Worm (Caenorhabditis elegans) whole organism, L3 larva: ENCODE results near the gene C18D11.7.
"Not testable (repeated sequence)": the region's sequence is repeated elsewhere in the genome, so short reads cannot be mapped to it uniquely, and the experiment has no call there.

ENCODE experiments used
- R02D3.7 ChIP-seq: fragments of 150-350 bp; optimal IDR thresholded peaks from 2 replicates; lab custom pipeline; 2014; ENCODE audit warnings: missing biosample characterization, missing genetic modification characterization
- ZK546.5 ChIP-seq: sonication (generic microtip); optimal IDR thresholded peaks from 2 replicates; lab custom pipeline; 2017; ENCODE audit warnings: missing biosample characterization, missing genetic modification characterization
- ama-1 ChIP-seq: fragments of 150-350 bp; optimal IDR thresholded peaks from 2 replicates; lab custom pipeline; 2018
- ceh-16 ChIP-seq: sonication (generic microtip); optimal IDR thresholded peaks from 2 replicates; lab custom pipeline; 2017; ENCODE audit warnings: missing biosample characterization, missing genetic modification characterization
- ceh-28 ChIP-seq: fragments of 150-350 bp; optimal IDR thresholded peaks from 2 replicates; lab custom pipeline; 2014; ENCODE audit warnings: missing biosample characterization, missing genetic modification reagents, missing genetic modification characterization
- ceh-82 ChIP-seq: fragments of 150-350 bp; optimal IDR thresholded peaks from 2 replicates; lab custom pipeline; 2014; ENCODE audit warnings: missing biosample characterization, missing genetic modification characterization
- ceh-9 ChIP-seq: sonication (generic microtip); optimal IDR thresholded peaks from 2 replicates; lab custom pipeline; 2018; ENCODE audit warnings: missing biosample characterization, missing genetic modification characterization
- egl-27 ChIP-seq: sonication (generic microtip); optimal IDR thresholded peaks from 4 replicates; lab custom pipeline; 2017; ENCODE audit warnings: missing biosample characterization, missing genetic modification reagents, missing genetic modification characterization
- egl-5 ChIP-seq: fragments of 150-350 bp; optimal IDR thresholded peaks from 2 replicates; lab custom pipeline; 2017; ENCODE audit warnings: missing biosample characterization, missing genetic modification reagents, missing genetic modification characterization, inconsistent platforms
- elt-2 ChIP-seq: sonication (generic microtip); optimal IDR thresholded peaks from 2 replicates; lab custom pipeline; 2016; ENCODE audit warnings: missing genetic modification reagents, mild to moderate bottlenecking, missing genetic modification characterization, missing compliant biosample characterization
- elt-3 ChIP-seq, 3 experiments: fragments of 150-350 bp in 1 of 3; sonication (generic microtip) in 2 of 3; optimal IDR thresholded peaks; 2 replicates in 2 of 3; 4 replicates in 1 of 3; lab custom pipeline; 2014 to 2017; ENCODE audit warnings: missing biosample characterization in 3 of 3, missing genetic modification characterization in 3 of 3
- eor-1 ChIP-seq, 2 experiments: fragments of 150-350 bp; optimal IDR thresholded peaks; 2 replicates each; lab custom pipeline; 2014 to 2018; ENCODE audit warnings: missing biosample characterization in 2 of 2, missing genetic modification characterization in 2 of 2
- fkh-10 ChIP-seq: sonication (generic microtip); optimal IDR thresholded peaks from 2 replicates; lab custom pipeline; 2017; ENCODE audit warnings: missing biosample characterization, missing genetic modification reagents, missing genetic modification characterization
- fkh-2 ChIP-seq: fragments of 150-350 bp; optimal IDR thresholded peaks from 2 replicates; lab custom pipeline; 2014; ENCODE audit warnings: missing biosample characterization, missing genetic modification reagents, missing genetic modification characterization
- hmg-11 ChIP-seq: sonication (generic microtip); optimal IDR thresholded peaks from 2 replicates; lab custom pipeline; 2016; ENCODE audit warnings: missing genetic modification characterization, missing compliant biosample characterization
- lin-15B ChIP-seq: fragments of 150-350 bp; optimal IDR thresholded peaks from 2 replicates; lab custom pipeline; 2014; ENCODE audit warnings: missing biosample characterization, missing genetic modification characterization
- lin-39 ChIP-seq: fragments of 150-350 bp; optimal IDR thresholded peaks from 2 replicates; lab custom pipeline; 2018; ENCODE audit warnings: missing biosample characterization, missing genetic modification reagents, missing genetic modification characterization
- lsy-12 ChIP-seq: sonication (generic microtip); optimal IDR thresholded peaks from 2 replicates; lab custom pipeline; 2016; ENCODE audit warnings: mild to moderate bottlenecking, missing genetic modification characterization, missing compliant biosample characterization
- mml-1 ChIP-seq: fragments of 150-350 bp; sonication (generic microtip); optimal IDR thresholded peaks from 3 replicates; lab custom pipeline; 2014; ENCODE audit warnings: missing biosample characterization, missing genetic modification characterization
- nfya-1 ChIP-seq: sonication (generic microtip); optimal IDR thresholded peaks from 2 replicates; lab custom pipeline; 2017; ENCODE audit warnings: missing genetic modification characterization, mild to moderate bottlenecking, missing compliant biosample characterization, antibody characterized with exemption, moderate library complexity; ENCODE audit not compliant: insufficient read depth
- nhr-11 ChIP-seq: fragments of 150-350 bp; optimal IDR thresholded peaks from 2 replicates; lab custom pipeline; 2014; ENCODE audit warnings: missing biosample characterization, missing genetic modification characterization
- nhr-25 ChIP-seq: sonication (generic microtip); optimal IDR thresholded peaks from 2 replicates; lab custom pipeline; 2017; ENCODE audit warnings: missing biosample characterization, missing genetic modification characterization
- nhr-28 ChIP-seq: fragments of 150-350 bp; optimal IDR thresholded peaks from 2 replicates; lab custom pipeline; 2014; ENCODE audit warnings: missing biosample characterization, missing genetic modification characterization
- nhr-43 ChIP-seq: sonication (generic microtip); optimal IDR thresholded peaks from 2 replicates; lab custom pipeline; 2016; ENCODE audit warnings: mild to moderate bottlenecking, missing genetic modification characterization, missing compliant biosample characterization; ENCODE audit not compliant: poor library complexity, severe bottlenecking
- nhr-67 ChIP-seq: fragments of 150-350 bp; optimal IDR thresholded peaks from 2 replicates; lab custom pipeline; 2014; ENCODE audit warnings: missing biosample characterization, missing genetic modification characterization
- nhr-77 ChIP-seq: fragments of 150-350 bp; optimal IDR thresholded peaks from 2 replicates; lab custom pipeline; 2014; ENCODE audit warnings: missing biosample characterization, missing genetic modification characterization
- pha-4 ChIP-seq: fragments of 150-350 bp; optimal IDR thresholded peaks from 2 replicates; lab custom pipeline; 2014; ENCODE audit warnings: missing biosample characterization, missing genetic modification reagents, missing genetic modification characterization
- snpc-4 ChIP-seq: fragments of 150-350 bp; optimal IDR thresholded peaks from 2 replicates; lab custom pipeline; 2014; ENCODE audit warnings: missing biosample characterization, missing genetic modification characterization
- tbx-2 ChIP-seq: sonication (generic microtip); optimal IDR thresholded peaks from 2 replicates; lab custom pipeline; 2016; ENCODE audit warnings: mild to moderate bottlenecking, missing genetic modification characterization, missing compliant biosample characterization
- unc-39 ChIP-seq: sonication (generic microtip); optimal IDR thresholded peaks from 4 replicates; lab custom pipeline; 2017; ENCODE audit warnings: missing biosample characterization, missing genetic modification characterization
- unc-62 ChIP-seq: fragments of 150-350 bp; sonication (generic microtip); optimal IDR thresholded peaks from 4 replicates; lab custom pipeline; 2014; ENCODE audit warnings: missing biosample characterization, missing genetic modification reagents, missing genetic modification characterization
- ztf-11 ChIP-seq: fragments of 150-350 bp; optimal IDR thresholded peaks from 2 replicates; lab custom pipeline; 2014; ENCODE audit warnings: missing biosample characterization, missing genetic modification characterization
- ztf-4 ChIP-seq: fragments of 150-350 bp; optimal IDR thresholded peaks from 2 replicates; lab custom pipeline; 2014; ENCODE audit warnings: missing biosample characterization, missing genetic modification characterization

Gene C18D11.7

DNA sequence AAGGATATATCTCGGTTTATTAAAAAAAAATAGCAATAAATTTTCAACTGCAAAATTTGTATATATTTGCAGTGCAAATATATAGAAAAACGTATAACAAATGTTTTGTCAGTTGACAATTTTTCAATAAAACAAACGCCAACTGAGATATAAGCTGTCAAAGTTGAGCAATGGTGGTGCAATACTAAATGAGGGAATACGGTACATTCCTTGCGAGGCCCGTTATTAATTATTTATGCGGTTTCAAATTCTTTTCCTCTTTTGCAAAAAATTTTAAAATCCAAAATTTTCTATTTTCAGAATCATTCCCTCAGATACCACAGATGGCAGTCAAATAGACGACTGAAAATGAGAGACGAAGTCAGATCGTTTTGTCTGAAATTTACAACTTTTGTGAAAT is 11.1 kb downstream of the C18D11.7 start, which contains the start of gene twk-39:
twk-39 (plus strand) TSS at position 301 of the 400 bp plus-strand sequence.
- TF ChIP-seq fkh-10 (GFP tag; lab: Kevin White, UChicago) (no peak), pha-4 (tag; lab: Kevin White, UChicago) (no peak), ceh-28 (tag; lab: Kevin White, UChicago) (no peak), unc-39 (tag; lab: Kevin White, UChicago) (no peak), ama-1 (lab: Kevin White, UChicago) (no peak), lin-39 (no peak), ztf-11 (tag; lab: Kevin White, UChicago) (no peak), nhr-25 (tag; lab: Kevin White, UChicago) (no peak)

- no peak for TF ChIP-seq ZK546.5 (tag; lab: Kevin White, UChicago)
- TF ChIP-seq lin-39 = peak; percentile 14
These were observed 12.2 kb downstream of the C18D11.7 start for ce11 chrIII:11794389-11794788.

DNA sequence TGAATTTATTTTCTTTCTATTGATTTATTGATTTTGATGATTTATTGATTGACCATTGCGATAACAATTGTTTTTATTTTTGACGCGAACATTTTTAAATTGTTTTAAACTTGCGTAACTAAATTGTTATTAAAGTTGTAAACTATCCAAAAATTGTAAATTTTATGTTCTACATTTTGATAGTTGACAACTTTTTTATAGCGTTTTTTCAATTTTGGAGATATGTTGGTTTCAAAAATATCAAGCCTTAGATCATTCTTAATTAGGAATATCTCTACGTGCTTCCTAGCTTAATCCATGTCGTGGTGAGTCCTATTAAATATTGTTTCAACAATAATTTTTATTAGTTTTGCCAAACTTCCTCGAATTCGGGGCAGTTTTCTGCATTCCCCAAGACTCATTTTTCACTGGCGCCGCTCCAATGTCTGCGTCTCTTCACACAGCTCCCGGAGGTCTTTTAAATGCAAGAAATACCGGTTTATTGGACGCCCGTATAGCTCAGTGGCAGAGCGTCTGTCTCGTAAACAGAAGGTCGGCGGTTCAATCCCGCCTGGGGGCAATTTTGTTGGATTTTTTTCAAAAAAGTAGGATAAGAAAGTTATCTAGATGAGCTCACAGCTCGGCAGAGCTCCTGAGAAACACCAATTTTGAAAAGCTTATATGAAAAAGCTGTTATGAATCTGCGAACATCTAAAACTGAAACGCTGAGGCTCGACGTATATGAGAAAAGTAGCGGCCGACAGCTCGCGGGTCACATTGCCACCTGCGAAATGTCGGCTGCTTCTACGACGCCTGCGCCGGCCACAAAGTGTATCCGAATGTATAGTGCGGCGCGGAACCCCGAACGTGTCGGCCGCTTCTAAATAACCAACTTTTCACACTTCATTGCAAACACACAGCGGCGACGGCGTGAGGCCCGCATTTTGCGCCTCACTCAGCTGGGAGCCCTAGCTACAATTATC is 14.0 kb downstream of the C18D11.7 start, which contains the start of gene C24H11.2:
C24H11.2 (minus strand) TSS at position 51 of the 962 bp plus-strand sequence.
- TF ChIP-seq lin-39 (peak; percentile 29), lsy-12 (tag; lab: Kevin White, UChicago) (peak; percentile 75), ceh-82 (tag; lab: Kevin White, UChicago) (peak; percentile 3), pha-4 (tag; lab: Kevin White, UChicago) (peak; percentile 51), tbx-2 (tag; lab: Kevin White, UChicago) (peak; percentile 59), hmg-11 (tag; lab: Kevin White, UChicago) (peak; percentile 85), egl-5 (tag; lab: Kevin White, UChicago) (peak; percentile 36), unc-62 (GFP tag; lab: Kevin White, UChicago) (peak; percentile 13), nhr-43 (tag; lab: Kevin White, UChicago) (peak; percentile 64), elt-2 (tag; lab: Kevin White, UChicago) (peak; percentile 19), snpc-4 (tag; lab: Kevin White, UChicago) (peak; percentile 71), nfya-1 (tag; lab: Kevin White, UChicago) (peak; percentile 58)

ce11 chrIII:11789480-11789879 is 17.1 kb downstream of the C18D11.7 start:
- no peak for TF ChIP-seq elt-2 (tag; lab: Kevin White, UChicago)
- no peak for TF ChIP-seq nhr-67
- TF ChIP-seq hmg-11 (tag; lab: Kevin White, UChicago) = no peak
- TF ChIP-seq nfya-1 (tag; lab: Kevin White, UChicago) = no peak
- no peak for TF ChIP-seq tbx-2 (tag; lab: Kevin White, UChicago)
- TF ChIP-seq R02D3.7 (tag; lab: Kevin White, UChicago) = no peak
- no peak for TF ChIP-seq mml-1 (tag; lab: Kevin White, UChicago)
- no peak for TF ChIP-seq ceh-82 (tag; lab: Kevin White, UChicago)

DNA sequence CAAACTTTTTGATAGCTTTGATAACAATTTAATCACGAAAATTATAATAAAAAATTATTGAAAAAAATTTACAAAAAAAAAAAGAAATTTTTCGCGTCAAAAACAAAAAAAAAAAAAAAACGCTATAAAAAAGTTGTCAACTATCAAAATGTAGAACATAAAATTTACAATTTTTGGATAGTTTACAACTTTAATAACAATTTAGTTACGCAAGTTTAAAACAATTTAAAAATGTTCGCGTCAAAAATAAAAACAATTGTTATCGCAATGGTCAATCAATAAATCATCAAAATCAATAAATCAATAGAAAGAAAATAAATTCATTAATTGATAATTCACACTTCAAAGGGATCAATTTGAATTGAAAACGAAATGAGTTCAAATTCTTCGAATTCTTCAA is 19.2 kb downstream of the C18D11.7 start, which contains the start of gene C24H11.1:
C24H11.1 (plus strand) TSS at position 301 of the 400 bp plus-strand sequence.
- not testable (repeated sequence) for TF ChIP-seq nfya-1 (tag; lab: Kevin White, UChicago); elt-2 (tag; lab: Kevin White, UChicago); fkh-2

ce11 chrIII:11785961-11786360 is 20.6 kb downstream of the C18D11.7 start, which contains the start of gene tbx-38:
tbx-38 (minus strand) TSS chrIII:11786061.
- TF ChIP-seq ceh-16 (tag; lab: Kevin White, UChicago) (no peak), elt-2 (tag; lab: Kevin White, UChicago) (no peak), nhr-11 (tag; lab: Kevin White, UChicago) (no peak), nhr-28 (no peak), elt-3 (tag; optimal IDR thresholded peaks at IDR 0.05; lab: Kevin White, UChicago) (no peak), nhr-43 (tag; lab: Kevin White, UChicago) (no peak), egl-27 (tag; lab: Kevin White, UChicago) (no peak), ceh-28 (tag; lab: Kevin White, UChicago) (no peak), lin-39 (no peak), egl-5 (tag; lab: Kevin White, UChicago) (no peak), fkh-2 (no peak), ztf-11 (tag; lab: Kevin White, UChicago) (no peak), ceh-82 (tag; lab: Kevin White, UChicago) (no peak), ceh-9 (tag; lab: Kevin White, UChicago) (no peak), eor-1 (tag; optimal IDR thresholded peaks at IDR 0.05; lab: Kevin White, UChicago) (no peak), ztf-4 (tag; lab: Kevin White, UChicago) (no peak), nhr-77 (no peak), unc-39 (tag; lab: Kevin White, UChicago) (no peak), lin-15B (no peak)
- TF ChIP-seq, all 47 proteins: peak for 0
